Fruit fly (Drosophila melanogaster) whole organism, embryonic: ENCODE data around the gene Acsx1L.

ENCODE experiments used
- Antp ChIP-seq: fragments of 200-800 bp; sonication (Bioruptor generic); optimal IDR thresholded peaks from 3 replicates; lab custom pipeline; 2016; ENCODE audit warnings: missing biosample characterization, missing genetic modification characterization
- Bdp1 ChIP-seq: fragments of 200-800 bp; sonication (Bioruptor generic); optimal IDR thresholded peaks from 3 replicates; lab custom pipeline; 2016; ENCODE audit warnings: missing biosample characterization, missing genetic modification characterization
- Bgb ChIP-seq: fragments of 200-800 bp; sonication (Bioruptor generic); IDR thresholded peaks from 2 replicates; pipeline ENCODE4 v1.3.6; 2022; ENCODE audit warnings: missing biosample characterization, missing genetic modification characterization; ENCODE audit not compliant: partially characterized antibody
- CG10321 ChIP-seq: fragments of 200-800 bp; sonication (Bioruptor generic); IDR thresholded peaks from 2 replicates; pipeline ENCODE4 v1.3.6; 2022; ENCODE audit warnings: missing biosample characterization, missing genetic modification characterization
- CG12155 ChIP-seq: fragments of 200-800 bp; sonication (Bioruptor generic); optimal IDR thresholded peaks from 3 replicates; lab custom pipeline; 2016; ENCODE audit warnings: missing biosample characterization, missing genetic modification characterization
- CG12744 ChIP-seq: fragments of 200-800 bp; sonication (Bioruptor generic); optimal IDR thresholded peaks from 2 replicates; lab custom pipeline; 2016; ENCODE audit warnings: missing biosample characterization, missing genetic modification characterization
- CG12769 ChIP-seq: fragments of 200-800 bp; sonication (Bioruptor generic); optimal IDR thresholded peaks from 2 replicates; lab custom pipeline; 2019; ENCODE audit warnings: missing biosample characterization, mild to moderate bottlenecking, missing genetic modification characterization, moderate library complexity
- CG13287 ChIP-seq: fragments of 200-800 bp; sonication (Bioruptor generic); IDR thresholded peaks from 2 replicates; pipeline ENCODE4 v1.3.6; 2022; ENCODE audit warnings: missing biosample characterization, missing genetic modification characterization; ENCODE audit not compliant: partially characterized antibody
- CG14860 ChIP-seq: fragments of 200-800 bp; sonication (Bioruptor generic); IDR thresholded peaks from 3 replicates; pipeline ENCODE4 v1.3.6; 2022; ENCODE audit warnings: missing biosample characterization, missing genetic modification characterization; ENCODE audit not compliant: partially characterized antibody
- CG16813 ChIP-seq: fragments of 200-800 bp; sonication (Bioruptor generic); IDR thresholded peaks from 3 replicates; pipeline ENCODE4 v1.3.6; 2022; ENCODE audit warnings: missing biosample characterization, missing genetic modification characterization; ENCODE audit not compliant: partially characterized antibody
- CG1792 ChIP-seq: fragments of 200-800 bp; sonication (Bioruptor generic); optimal IDR thresholded peaks from 2 replicates; lab custom pipeline; 2016; ENCODE audit warnings: missing biosample characterization, missing genetic modification characterization
- CG1832 ChIP-seq: fragments of 200-800 bp; sonication (Bioruptor generic); optimal IDR thresholded peaks from 2 replicates; lab custom pipeline; 2017; ENCODE audit warnings: missing biosample characterization, mild to moderate bottlenecking, missing genetic modification characterization, inconsistent platforms
- CG18764 ChIP-seq: fragments of 200-800 bp; sonication (Bioruptor generic); optimal IDR thresholded peaks from 3 replicates; lab custom pipeline; 2016; ENCODE audit warnings: missing biosample characterization, missing genetic modification characterization
- CG2129 ChIP-seq: fragments of 200-800 bp; sonication (Bioruptor generic); IDR thresholded peaks from 2 replicates; pipeline ENCODE4 v1.3.6; 2022; ENCODE audit warnings: missing biosample characterization, missing genetic modification characterization; ENCODE audit not compliant: partially characterized antibody
- CG34224 ChIP-seq: fragments of 200-800 bp; sonication (Bioruptor generic); IDR thresholded peaks from 3 replicates; pipeline ENCODE4 v1.3.6; 2022; ENCODE audit warnings: missing biosample characterization, missing genetic modification characterization; ENCODE audit not compliant: partially characterized antibody
- CG42726 ChIP-seq: fragments of 200-800 bp; sonication (Bioruptor generic); IDR thresholded peaks from 2 replicates; pipeline ENCODE4 v1.3.6; 2022; ENCODE audit warnings: missing biosample characterization, missing genetic modification characterization; ENCODE audit not compliant: partially characterized antibody
- CoRest ChIP-seq: fragments of 200-800 bp; sonication (Bioruptor generic); optimal IDR thresholded peaks from 3 replicates; lab custom pipeline; 2018; ENCODE audit warnings: missing biosample characterization, mild to moderate bottlenecking, missing genetic modification characterization, moderate library complexity
- Doc3 ChIP-seq: fragments of 200-800 bp; sonication (Bioruptor generic); IDR thresholded peaks from 3 replicates; pipeline ENCODE4 v1.3.6; 2022; ENCODE audit warnings: missing biosample characterization, missing genetic modification characterization; ENCODE audit not compliant: partially characterized antibody
- ERR ChIP-seq: fragments of 200-800 bp; sonication (Bioruptor generic); optimal IDR thresholded peaks from 2 replicates; lab custom pipeline; 2016; ENCODE audit warnings: missing biosample characterization, missing genetic modification characterization
- Eip74EF ChIP-seq, 2 experiments: fragments of 200-800 bp in 1 of 2; fragments of >200 bp in 1 of 2; sonication (Bioruptor generic) in 1 of 2; optimal IDR thresholded peaks; 2 replicates each; lab custom pipeline; 2017 to 2019; ENCODE audit warnings: missing biosample characterization in 2 of 2, missing genetic modification characterization in 2 of 2, mild to moderate bottlenecking in 1 of 2, moderate library complexity in 1 of 2
- HLH4C ChIP-seq: fragments of 200-800 bp; sonication (Bioruptor generic); IDR thresholded peaks from 3 replicates; pipeline ENCODE4 v1.3.6; 2022; ENCODE audit warnings: missing biosample characterization, missing genetic modification characterization; ENCODE audit not compliant: partially characterized antibody
- NC2β ChIP-seq: fragments of 200-800 bp; sonication (Bioruptor generic); optimal IDR thresholded peaks from 2 replicates; lab custom pipeline; 2016; ENCODE audit warnings: missing biosample characterization, missing genetic modification characterization
- Scr ChIP-seq: fragments of 200-800 bp; sonication (Bioruptor generic); IDR thresholded peaks from 2 replicates; pipeline ENCODE4 v1.3.6; 2022; ENCODE audit warnings: missing biosample characterization, missing genetic modification characterization; ENCODE audit not compliant: partially characterized antibody
- Stat92E ChIP-seq, 3 experiments: fragments of >200 bp in 2 of 3; fragments of 200-800 bp in 1 of 3; sonication (Bioruptor generic) in 1 of 3; optimal IDR thresholded peaks; 2 replicates each; lab custom pipeline; 2017 to 2019; ENCODE audit warnings: missing biosample characterization in 3 of 3, missing genetic modification characterization in 3 of 3, mild to moderate bottlenecking in 1 of 3, moderate library complexity in 1 of 3
- Trl ChIP-seq, 3 experiments: fragments of >200 bp in 2 of 3; fragments of 200-800 bp in 1 of 3; sonication (Bioruptor generic) in 1 of 3; optimal IDR thresholded peaks; 2 replicates in 1 of 3; 3 replicates in 2 of 3; lab custom pipeline; 2016 to 2017; ENCODE audit warnings: missing biosample characterization in 1 of 3, missing genetic modification characterization in 1 of 3
- Xrp1 ChIP-seq: fragments of 200-800 bp; sonication (Bioruptor generic); IDR thresholded peaks from 2 replicates; pipeline ENCODE4 v1.3.6; 2022; ENCODE audit warnings: missing biosample characterization, missing genetic modification characterization
- amos ChIP-seq: fragments of 200-800 bp; sonication (Bioruptor generic); IDR thresholded peaks from 2 replicates; pipeline ENCODE4 v1.3.6; 2022; ENCODE audit warnings: missing biosample characterization, missing genetic modification characterization; ENCODE audit not compliant: partially characterized antibody
- ato ChIP-seq: fragments of 200-800 bp; sonication (Bioruptor generic); IDR thresholded peaks from 2 replicates; pipeline ENCODE4 v1.3.6; 2022; ENCODE audit warnings: missing biosample characterization, missing genetic modification characterization; ENCODE audit not compliant: partially characterized antibody
- chinmo ChIP-seq: fragments of 200-800 bp; sonication (Bioruptor generic); IDR thresholded peaks from 4 replicates; pipeline ENCODE4 v1.3.6; 2022; ENCODE audit warnings: missing biosample characterization, missing genetic modification characterization; ENCODE audit not compliant: partially characterized antibody
- chm ChIP-seq: fragments of 200-800 bp; sonication (Bioruptor generic); IDR thresholded peaks from 2 replicates; pipeline ENCODE4 v1.3.6; 2022; ENCODE audit warnings: missing biosample characterization, missing genetic modification characterization
- hb ChIP-seq: fragments of 200-800 bp; sonication (Bioruptor generic); IDR thresholded peaks from 3 replicates; pipeline ENCODE4 v1.3.6; 2022; ENCODE audit warnings: missing biosample characterization, missing genetic modification characterization; ENCODE audit not compliant: partially characterized antibody
- hbn ChIP-seq: fragments of 200-800 bp; sonication (Bioruptor generic); IDR thresholded peaks from 2 replicates; pipeline ENCODE4 v1.3.6; 2022; ENCODE audit warnings: missing biosample characterization, missing genetic modification characterization; ENCODE audit not compliant: partially characterized antibody
- knrl ChIP-seq: fragments of 200-800 bp; sonication (Bioruptor generic); IDR thresholded peaks from 3 replicates; pipeline ENCODE4 v1.3.6; 2022; ENCODE audit warnings: missing biosample characterization, missing genetic modification characterization; ENCODE audit not compliant: partially characterized antibody
- nerfin-2 ChIP-seq: fragments of 200-800 bp; sonication (Bioruptor generic); IDR thresholded peaks from 2 replicates; pipeline ENCODE4 v1.3.6; 2022; ENCODE audit warnings: missing biosample characterization, missing genetic modification characterization; ENCODE audit not compliant: partially characterized antibody
- pnt ChIP-seq: fragments of 200-800 bp; sonication (Bioruptor generic); optimal IDR thresholded peaks from 3 replicates; lab custom pipeline; 2016; ENCODE audit warnings: missing biosample characterization, missing genetic modification characterization
- ranshi ChIP-seq: fragments of 200-800 bp; sonication (Bioruptor generic); IDR thresholded peaks from 2 replicates; pipeline ENCODE4 v1.3.6; 2022; ENCODE audit warnings: missing biosample characterization, missing genetic modification characterization
- ro ChIP-seq: fragments of 200-800 bp; sonication (Bioruptor generic); IDR thresholded peaks from 2 replicates; pipeline ENCODE4 v1.3.6; 2022; ENCODE audit warnings: missing biosample characterization, missing genetic modification characterization
- sens ChIP-seq: fragments of 200-800 bp; sonication (Bioruptor generic); peaks from one replicate; lab custom pipeline; 2016; ENCODE audit warnings: missing biosample characterization, missing genetic modification characterization
- sna ChIP-seq: fragments of 200-800 bp; sonication (Bioruptor generic); IDR thresholded peaks from 2 replicates; pipeline ENCODE4 v1.3.6; 2022; ENCODE audit warnings: missing biosample characterization, missing genetic modification characterization; ENCODE audit not compliant: partially characterized antibody
- so ChIP-seq: fragments of 200-800 bp; sonication (Bioruptor generic); IDR thresholded peaks from 3 replicates; pipeline ENCODE4 v1.3.6; 2022; ENCODE audit warnings: missing biosample characterization, missing genetic modification characterization
- tin ChIP-seq: fragments of 200-800 bp; sonication (Bioruptor generic); optimal IDR thresholded peaks from 3 replicates; lab custom pipeline; 2016; ENCODE audit warnings: missing biosample characterization, missing genetic modification characterization
- tna ChIP-seq: fragments of 200-800 bp; sonication (Bioruptor generic); IDR thresholded peaks from 2 replicates; pipeline ENCODE4 v1.3.6; 2022; ENCODE audit warnings: missing biosample characterization, missing genetic modification characterization; ENCODE audit not compliant: partially characterized antibody
- unc-4 ChIP-seq: fragments of 200-800 bp; sonication (Bioruptor generic); IDR thresholded peaks from 2 replicates; pipeline ENCODE4 v1.3.6; 2022; ENCODE audit warnings: missing biosample characterization, missing genetic modification characterization; ENCODE audit not compliant: partially characterized antibody
- vnd ChIP-seq: fragments of 200-800 bp; sonication (Bioruptor generic); IDR thresholded peaks from 3 replicates; pipeline ENCODE4 v1.3.6; 2022; ENCODE audit warnings: missing biosample characterization, missing genetic modification characterization; ENCODE audit not compliant: partially characterized antibody
- vvl ChIP-seq: fragments of 200-800 bp; sonication (Bioruptor generic); IDR thresholded peaks from 2 replicates; pipeline ENCODE4 v1.3.6; 2022; ENCODE audit warnings: missing biosample characterization, missing genetic modification characterization
- zf30C ChIP-seq: fragments of 200-800 bp; sonication (Bioruptor generic); optimal IDR thresholded peaks from 3 replicates; lab custom pipeline; 2018; ENCODE audit warnings: missing biosample characterization, mild to moderate bottlenecking, missing genetic modification characterization

The Acsx1L gene

dm6 chr3R:19802508-19802907 lies 29.5 kb upstream of the Acsx1L start:
- TF ChIP-seq Eip74EF (GFP tag; optimal IDR thresholded peaks at IDR 0.05; lab: Kevin White, UChicago), result no peak
- 0 out of 2 replicates have a peak, but pooled peaks have one; percentile 20 for TF ChIP-seq CG10321
- TF ChIP-seq Antp (GFP tag; lab: Kevin White, UChicago), result no peak
- TF ChIP-seq chm (GFP tag; lab: Robert Waterston, UW), result peak; percentile 25; the same call in 1 of the 2 replicates
- peak; percentile 74 for TF ChIP-seq hb (GFP tag; lab: Robert Waterston, UW)
- 0 out of 2 replicates have a peak, but pooled peaks have one; percentile 19 for TF ChIP-seq CG2129 (GFP tag; lab: Robert Waterston, UW)
- TF ChIP-seq CG16813 (GFP tag; lab: Robert Waterston, UW), result peak; percentile 89
- TF ChIP-seq ro (GFP tag; lab: Robert Waterston, UW), result no peak
- TF ChIP-seq CG18764 (GFP tag; lab: Kevin White, UChicago), result no peak
- TF ChIP-seq CG14860 (GFP tag; lab: Robert Waterston, UW), result peak; percentile 71; the same call in 1 of the 3 replicates
- peak; percentile 57; the same call in 1 of the 3 replicates for TF ChIP-seq so (GFP tag; lab: Robert Waterston, UW)
- TF ChIP-seq Stat92E (GFP tag; optimal IDR thresholded peaks at IDR 0.05; lab: Kevin White, UChicago), result no peak
- TF ChIP-seq ato (GFP tag; lab: Robert Waterston, UW), result peak; percentile 84
- TF ChIP-seq Bgb (GFP tag; lab: Robert Waterston, UW), result peak; percentile 84
- TF ChIP-seq CoRest (tag; lab: Kevin White, UChicago), result no peak
- peak; percentile 86; the same call in 1 of the 2 replicates for TF ChIP-seq CG42726
- TF ChIP-seq HLH4C (GFP tag; lab: Robert Waterston, UW), result peak; percentile 71
- peak; percentile 62; the same call in 2 of the 3 replicates for TF ChIP-seq knrl (GFP tag; lab: Robert Waterston, UW)
- TF ChIP-seq nerfin-2 (GFP tag; lab: Robert Waterston, UW), result peak; percentile 83
- no peak for TF ChIP-seq ERR
- TF ChIP-seq CG12155 (GFP tag; lab: Kevin White, UChicago), result no peak
- no peak for TF ChIP-seq pnt (GFP tag; lab: Kevin White, UChicago)
- peak; percentile 40; the same call in 1 of the 2 replicates for TF ChIP-seq sna (GFP tag; lab: Robert Waterston, UW)
- TF ChIP-seq amos (GFP tag; lab: Robert Waterston, UW), result peak; percentile 88
- TF ChIP-seq sens (GFP tag; lab: Kevin White, UChicago), result peak; percentile 73
- TF ChIP-seq vnd, result peak; percentile 65
- peak; percentile 23; the same call in 1 of the 2 replicates for TF ChIP-seq vvl (GFP tag; lab: Robert Waterston, UW)
- TF ChIP-seq Scr (GFP tag; lab: Robert Waterston, UW), result peak; percentile 73
- TF ChIP-seq tna (GFP tag; lab: Robert Waterston, UW), result peak; percentile 83
- peak; percentile 13 for TF ChIP-seq CG1832 (GFP tag; lab: Kevin White, UChicago)
- TF ChIP-seq Bdp1 (GFP tag; lab: Kevin White, UChicago), result peak; percentile 99
- no peak for TF ChIP-seq Xrp1 (GFP tag; lab: Robert Waterston, UW)
- no peak for TF ChIP-seq zf30C
- TF ChIP-seq chinmo (GFP tag; lab: Robert Waterston, UW), result peak; percentile 68; the same call in 1 of the 4 replicates
- peak; percentile 73; the same call in 2 of the 3 replicates for TF ChIP-seq CG34224 (GFP tag; lab: Robert Waterston, UW)
- no peak; the same call in 1 of the 2 replicates for TF ChIP-seq unc-4 (GFP tag; lab: Robert Waterston, UW)
- TF ChIP-seq CG1792, result no peak
- no peak for TF ChIP-seq CG12744 (GFP tag; lab: Kevin White, UChicago)
- no peak for TF ChIP-seq tin (GFP tag; lab: Kevin White, UChicago)
- no peak for TF ChIP-seq CG12769
- TF ChIP-seq hbn, result 0 out of 2 replicates have a peak, but pooled peaks have one; percentile 18
- peak; percentile 62 for TF ChIP-seq CG13287 (GFP tag; lab: Robert Waterston, UW)
- TF ChIP-seq NC2β, result no peak
- peak; percentile 22 to 31 for TF ChIP-seq Trl (optimal IDR thresholded peaks at IDR 0.05; lab: Kevin White, UChicago)
- TF ChIP-seq Trl (GFP tag; optimal IDR thresholded peaks at IDR 0.05; lab: Kevin White, UChicago), result no peak
- no peak for TF ChIP-seq ranshi (GFP tag; lab: Robert Waterston, UW)
- TF ChIP-seq Doc3 (GFP tag; lab: Robert Waterston, UW), result 0 out of 3 replicates have a peak, but pooled peaks have one; percentile 25
